Fruit fly (Drosophila melanogaster) whole organism, pupa: ENCODE measurements around the gene CG1208.

Experiments used
- CG10348 ChIP-seq: fragments of 200-800 bp; sonication (Bioruptor generic); IDR thresholded peaks from 2 replicates; pipeline ENCODE4 v1.3.6; 2022; ENCODE audit warnings: missing biosample characterization, missing genetic modification characterization
- CG12605 ChIP-seq: fragments of 200-800 bp; sonication (Bioruptor generic); IDR thresholded peaks from 2 replicates; pipeline ENCODE4 v1.3.6; 2022; ENCODE audit warnings: missing biosample characterization, missing genetic modification characterization
- CG13204 ChIP-seq: fragments of 200-800 bp; sonication (Bioruptor generic); optimal IDR thresholded peaks from 2 replicates; lab custom pipeline; 2018; ENCODE audit warnings: missing biosample characterization, mild to moderate bottlenecking, missing genetic modification characterization, moderate library complexity
- CG14655 ChIP-seq: fragments of 200-800 bp; sonication (Bioruptor generic); optimal IDR thresholded peaks from 3 replicates; lab custom pipeline; 2017; ENCODE audit warnings: mild to moderate bottlenecking, missing biosample characterization, missing genetic modification reagents, missing genetic modification characterization
- CG15710 ChIP-seq: fragments of 200-800 bp; sonication (Bioruptor generic); optimal IDR thresholded peaks from 2 replicates; lab custom pipeline; 2018; ENCODE audit warnings: missing biosample characterization, mild to moderate bottlenecking, missing genetic modification characterization, moderate library complexity
- CG17806 ChIP-seq: fragments of 200-800 bp; sonication (Bioruptor generic); optimal IDR thresholded peaks from 2 replicates; lab custom pipeline; 2018; ENCODE audit warnings: missing biosample characterization, mild to moderate bottlenecking, missing genetic modification characterization, moderate library complexity
- CG32121 ChIP-seq: fragments of 200-800 bp; sonication (Bioruptor generic); IDR thresholded peaks from 2 replicates; pipeline ENCODE4 v1.3.6; 2022; ENCODE audit warnings: missing biosample characterization, missing genetic modification characterization
- CG34367 ChIP-seq: fragments of 200-800 bp; sonication (Bioruptor generic); optimal IDR thresholded peaks from 2 replicates; lab custom pipeline; 2018; ENCODE audit warnings: missing biosample characterization, mild to moderate bottlenecking, missing genetic modification characterization
- CG4496 ChIP-seq: fragments of 200-800 bp; sonication (Bioruptor generic); IDR thresholded peaks from 3 replicates; pipeline ENCODE4 v1.3.6; 2022; ENCODE audit warnings: missing biosample characterization, missing genetic modification characterization
- CG8159 ChIP-seq: fragments of 200-800 bp; sonication (Bioruptor generic); optimal IDR thresholded peaks from 3 replicates; lab custom pipeline; 2018; ENCODE audit warnings: missing biosample characterization, mild to moderate bottlenecking, missing genetic modification characterization, moderate library complexity
- CG8301 ChIP-seq: fragments of 200-800 bp; sonication (Bioruptor generic); optimal IDR thresholded peaks from 2 replicates; lab custom pipeline; 2018; ENCODE audit warnings: missing biosample characterization, mild to moderate bottlenecking, missing genetic modification characterization
- CG9948 ChIP-seq: fragments of 200-800 bp; sonication (Bioruptor generic); optimal IDR thresholded peaks from 2 replicates; lab custom pipeline; 2018; ENCODE audit warnings: missing biosample characterization, mild to moderate bottlenecking, missing genetic modification characterization, moderate library complexity
- D1 ChIP-seq: fragments of 200-800 bp; sonication (Bioruptor generic); optimal IDR thresholded peaks from 2 replicates; lab custom pipeline; 2018; ENCODE audit warnings: missing biosample characterization, mild to moderate bottlenecking, missing genetic modification characterization, moderate library complexity
- EcR ChIP-seq: fragments of 200-800 bp; sonication (Bioruptor generic); optimal IDR thresholded peaks from 3 replicates; lab custom pipeline; 2019; ENCODE audit warnings: missing biosample characterization, missing genetic modification characterization, mild to moderate bottlenecking, moderate library complexity, missing genetic modification reagents
- Ets98B ChIP-seq: fragments of 200-800 bp; sonication (Bioruptor generic); IDR thresholded peaks from 2 replicates; pipeline ENCODE4 v1.3.6; 2022; ENCODE audit warnings: missing biosample characterization, missing genetic modification characterization
- Pif1A ChIP-seq: fragments of 200-800 bp; sonication (Bioruptor generic); optimal IDR thresholded peaks from 3 replicates; lab custom pipeline; 2016; ENCODE audit warnings: missing biosample characterization, missing genetic modification characterization
- Pif1B ChIP-seq: fragments of 200-800 bp; sonication (Bioruptor generic); optimal IDR thresholded peaks from 3 replicates; lab custom pipeline; 2016; ENCODE audit warnings: missing biosample characterization, missing genetic modification characterization
- Snoo ChIP-seq: fragments of 200-800 bp; sonication (Bioruptor generic); optimal IDR thresholded peaks from 3 replicates; lab custom pipeline; 2017; ENCODE audit warnings: missing biosample characterization, mild to moderate bottlenecking, missing genetic modification characterization, inconsistent platforms
- fd96Ca ChIP-seq: fragments of 200-800 bp; sonication (Bioruptor generic); IDR thresholded peaks from 3 replicates; pipeline ENCODE4 v1.3.6; 2022; ENCODE audit warnings: missing biosample characterization, missing genetic modification characterization
- gl ChIP-seq: fragments of 200-800 bp; sonication (Bioruptor generic); optimal IDR thresholded peaks from 2 replicates; lab custom pipeline; 2018; ENCODE audit warnings: missing biosample characterization, mild to moderate bottlenecking, missing genetic modification characterization
- rn ChIP-seq: fragments of 200-800 bp; sonication (Bioruptor generic); IDR thresholded peaks from 2 replicates; pipeline ENCODE4 v1.3.6; 2022; ENCODE audit warnings: missing biosample characterization, missing genetic modification characterization

Gene CG1208

DNA sequence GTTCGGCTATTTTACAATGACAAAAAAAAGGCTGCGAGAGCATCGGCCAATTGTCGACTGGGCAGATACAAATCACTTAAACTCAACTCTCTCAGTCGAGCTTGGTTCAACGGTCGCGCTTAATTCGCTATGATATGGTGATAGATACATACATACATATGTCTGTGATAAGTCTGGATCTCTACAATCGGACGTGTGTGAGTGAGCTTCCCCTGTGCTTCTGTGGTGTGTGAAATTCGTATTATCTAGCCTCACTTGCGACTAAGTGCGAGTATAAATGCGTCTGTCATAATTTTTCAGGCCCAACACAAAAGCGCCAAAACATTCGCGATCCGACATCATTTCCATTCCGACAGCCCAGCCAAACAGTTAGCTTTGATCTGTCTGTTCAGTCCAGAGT, 9.4 kb downstream of the CG1208 start, which contains the start of gene CG1213:
Gene CG1213, plus strand, starts transcription at position 301 of the 400 bp plus-strand sequence.
- TF ChIP-seq D1 (tag; lab: Kevin White, UChicago) = no peak
- no peak for TF ChIP-seq CG14655 (GFP tag; lab: Kevin White, UChicago)
- no peak for TF ChIP-seq Snoo (tag; lab: Kevin White, UChicago)
- TF ChIP-seq CG10348 = no peak
- no peak for TF ChIP-seq CG13204
- TF ChIP-seq CG32121 = no peak
- no peak for TF ChIP-seq rn
- TF ChIP-seq CG4496 (GFP tag; lab: Robert Waterston, UW) = no peak
- no peak for TF ChIP-seq Ets98B
- TF ChIP-seq gl (tag; lab: Kevin White, UChicago) = no peak
- TF ChIP-seq Pif1B (GFP tag; lab: Kevin White, UChicago) = no peak
- TF ChIP-seq CG15710 (tag; lab: Kevin White, UChicago) = no peak
- TF ChIP-seq CG8301 (tag; lab: Kevin White, UChicago) = no peak
- no peak for TF ChIP-seq Pif1A (GFP tag; lab: Kevin White, UChicago)
- TF ChIP-seq fd96Ca = no peak
- no peak for TF ChIP-seq CG8159
- no peak for TF ChIP-seq EcR (GFP tag; lab: Kevin White, UChicago)
- TF ChIP-seq CG12605 (GFP tag; lab: Robert Waterston, UW) = no peak

DNA sequence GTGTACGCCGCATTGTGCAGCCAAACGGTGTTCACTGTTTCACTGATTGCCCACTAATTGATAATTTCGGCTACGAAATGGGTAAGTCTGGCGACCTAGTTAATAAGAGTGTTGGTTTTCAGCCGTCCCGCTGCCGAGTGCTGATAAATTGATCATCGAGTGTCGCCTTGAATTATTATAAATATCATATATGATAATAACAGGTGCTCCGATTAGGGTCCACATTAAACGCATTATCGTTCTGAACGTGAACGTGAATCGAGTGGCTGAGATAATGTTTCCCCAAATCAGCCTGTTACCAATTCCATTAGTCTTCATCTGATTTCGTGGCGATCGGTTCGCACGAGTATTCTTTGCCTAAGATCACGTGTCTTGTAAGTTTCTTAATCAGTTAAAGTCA, 9.9 kb downstream of the CG1208 start:
- TF ChIP-seq CG9948 (tag; lab: Kevin White, UChicago) (no peak), CG17806 (no peak), CG8159 (no peak), Pif1B (GFP tag; lab: Kevin White, UChicago) (no peak), CG12605 (GFP tag; lab: Robert Waterston, UW) (no peak), rn (no peak), Snoo (tag; lab: Kevin White, UChicago) (no peak), CG32121 (no peak), CG15710 (tag; lab: Kevin White, UChicago) (no peak)
- TF ChIP-seq, all 21 proteins: peak for 0

DNA sequence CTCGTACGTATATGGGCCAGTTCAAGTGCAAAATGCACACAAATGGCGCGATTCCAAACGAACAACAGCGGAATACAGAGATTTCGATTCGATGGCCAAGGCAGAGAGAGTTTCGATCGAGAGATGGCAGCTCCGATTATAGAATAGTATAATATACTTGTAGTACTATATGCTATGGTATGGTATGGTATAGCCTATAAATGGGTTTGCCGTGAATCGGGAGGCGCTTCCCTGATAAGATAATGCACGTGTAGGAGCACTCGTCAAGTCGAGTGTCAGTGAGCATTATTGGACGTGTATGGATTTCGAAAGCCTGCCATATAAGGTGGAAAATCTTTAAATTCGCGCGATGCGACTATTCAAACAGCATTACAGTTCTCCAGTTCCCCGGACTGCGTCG, 12.1 kb downstream of the CG1208 start:
- TF ChIP-seq Pif1B (GFP tag; lab: Kevin White, UChicago) (no peak), EcR (GFP tag; lab: Kevin White, UChicago) (no peak), CG12605 (GFP tag; lab: Robert Waterston, UW) (no peak), rn (no peak), fd96Ca (no peak), Pif1A (GFP tag; lab: Kevin White, UChicago) (no peak), Ets98B (no peak)

DNA sequence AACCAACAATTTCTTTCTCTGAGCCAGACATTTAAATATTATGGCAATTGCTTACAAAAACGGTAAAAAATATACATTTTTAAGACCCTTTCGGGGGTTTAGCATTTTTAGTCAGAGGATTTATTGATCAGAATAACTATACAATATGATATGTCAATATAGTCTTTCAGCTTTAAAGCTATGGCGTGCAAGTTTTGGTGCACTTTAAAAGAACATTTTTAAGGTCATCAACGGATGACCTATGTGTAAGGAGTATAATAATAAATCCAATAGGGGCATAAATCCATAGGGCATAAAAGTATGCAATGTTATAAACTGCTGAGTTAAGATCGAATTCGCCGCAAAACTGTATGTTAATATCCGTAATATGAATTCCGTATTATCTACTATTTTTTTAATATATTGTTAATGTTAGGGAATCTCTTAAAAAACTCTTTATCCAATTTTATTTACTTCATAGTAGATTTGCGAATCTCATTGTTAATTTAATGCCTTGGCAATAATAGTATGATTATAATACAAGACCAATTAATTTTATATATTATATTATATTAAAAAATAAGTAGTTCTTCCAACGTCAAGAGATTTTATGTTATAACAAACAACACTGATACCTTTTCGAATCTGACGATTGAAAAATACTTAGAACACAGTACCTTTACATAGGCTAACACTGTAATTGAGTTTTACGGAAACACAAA, 15.3 kb downstream of the CG1208 start, which contains the start of gene CG14676:
Gene CG14676, plus strand, starts transcription at position 651 of the 701 bp plus-strand sequence.
- TF ChIP-seq Snoo (tag; lab: Kevin White, UChicago) (no peak), gl (tag; lab: Kevin White, UChicago) (no peak)

DNA sequence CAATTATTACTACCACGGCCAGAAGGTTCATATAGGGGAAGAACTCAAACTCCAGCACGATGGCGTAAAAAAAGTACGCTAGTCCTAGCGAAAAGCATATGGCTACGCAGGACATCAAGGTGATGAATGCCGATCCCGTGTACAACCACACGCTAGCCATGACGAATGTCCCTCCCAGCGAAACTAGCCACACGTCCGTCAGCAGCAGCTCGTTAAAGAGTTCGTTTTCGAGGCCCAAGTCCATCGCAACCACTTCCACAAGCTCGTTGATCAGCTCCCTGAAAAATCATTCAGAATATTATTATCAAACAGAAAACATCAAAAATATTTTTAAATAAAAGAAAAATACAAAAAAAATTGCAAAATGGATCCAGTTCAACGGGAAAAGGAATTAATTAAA, 21.6 kb downstream of the CG1208 start, which contains the start of gene CG34287:
Gene CG34287, plus strand, starts transcription at position 301 of the 400 bp plus-strand sequence.
- TF ChIP-seq CG9948 (tag; lab: Kevin White, UChicago) (no peak), rn (no peak), Pif1A (GFP tag; lab: Kevin White, UChicago) (no peak), CG12605 (GFP tag; lab: Robert Waterston, UW) (no peak), Ets98B (no peak), gl (tag; lab: Kevin White, UChicago) (no peak), CG32121 (no peak), Snoo (tag; lab: Kevin White, UChicago) (no peak), CG10348 (no peak), CG17806 (no peak), CG13204 (no peak), CG4496 (GFP tag; lab: Robert Waterston, UW) (no peak), CG8301 (tag; lab: Kevin White, UChicago) (no peak), CG8159 (no peak)
- TF ChIP-seq, all 21 proteins: peak for 0

DNA sequence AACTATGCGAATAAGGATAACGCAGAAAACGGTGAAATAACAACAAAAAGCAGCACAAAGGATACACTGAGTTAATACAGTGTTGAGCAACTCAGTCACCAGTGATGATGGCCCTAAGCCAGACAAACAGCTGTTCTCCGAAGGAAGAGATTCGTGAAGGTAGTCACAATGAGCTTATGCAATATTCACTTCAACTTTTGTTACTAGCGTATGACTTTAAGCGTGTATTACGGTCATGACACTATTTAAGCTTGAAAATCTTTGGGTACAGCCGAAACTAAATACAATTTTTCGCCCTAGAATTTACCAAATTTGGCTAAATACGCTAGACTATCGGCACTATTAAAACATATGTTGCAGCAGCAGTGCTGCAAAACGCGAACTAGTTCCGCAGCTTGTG, 24.8 kb downstream of the CG1208 start, which contains the start of the genes disp and ECSIT:
Gene disp, minus strand, starts transcription at position 97 of the 400 bp plus-strand sequence.
Gene ECSIT, plus strand, starts transcription at position 371 of the 400 bp plus-strand sequence.
- no peak for TF ChIP-seq CG12605 (GFP tag; lab: Robert Waterston, UW)
- peak; percentile 31 for TF ChIP-seq CG34367 (tag; lab: Kevin White, UChicago)
- 0 out of 3 replicates have a peak, but pooled peaks have one; percentile 26 for TF ChIP-seq fd96Ca
- no peak for TF ChIP-seq CG8301 (tag; lab: Kevin White, UChicago)

DNA sequence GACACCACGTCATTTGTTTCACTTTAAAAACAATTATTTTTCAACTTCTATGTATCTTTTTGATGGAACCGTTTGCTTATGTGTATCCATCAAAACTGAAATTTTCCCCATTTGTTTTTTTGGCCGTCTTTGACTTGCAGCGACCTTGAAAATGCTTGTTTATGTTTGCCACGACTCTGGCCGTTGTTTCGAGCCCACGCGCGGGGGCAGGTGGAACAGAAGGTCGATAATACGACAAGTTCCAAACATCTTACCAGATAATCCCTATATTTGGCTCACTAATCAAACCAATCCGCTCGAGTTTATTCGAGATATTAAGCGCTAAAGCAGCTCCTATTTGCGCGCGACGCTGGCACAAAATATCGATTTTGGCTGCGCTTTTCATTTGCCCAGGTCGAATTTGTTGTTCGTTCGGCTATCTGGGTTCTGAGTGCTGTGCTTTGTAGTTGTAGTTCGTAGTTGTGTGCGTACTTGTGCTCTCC, 29.3 kb downstream of the CG1208 start:
- TF ChIP-seq D1 (tag; lab: Kevin White, UChicago) (no peak), CG12605 (GFP tag; lab: Robert Waterston, UW) (no peak), CG32121 (no peak), EcR (GFP tag; lab: Kevin White, UChicago) (no peak), CG4496 (GFP tag; lab: Robert Waterston, UW) (no peak), CG17806 (no peak), CG8301 (tag; lab: Kevin White, UChicago) (no peak), CG10348 (no peak), CG15710 (tag; lab: Kevin White, UChicago) (no peak), CG14655 (GFP tag; lab: Kevin White, UChicago) (no peak), gl (tag; lab: Kevin White, UChicago) (no peak)
